In the genomic region with DNA sequence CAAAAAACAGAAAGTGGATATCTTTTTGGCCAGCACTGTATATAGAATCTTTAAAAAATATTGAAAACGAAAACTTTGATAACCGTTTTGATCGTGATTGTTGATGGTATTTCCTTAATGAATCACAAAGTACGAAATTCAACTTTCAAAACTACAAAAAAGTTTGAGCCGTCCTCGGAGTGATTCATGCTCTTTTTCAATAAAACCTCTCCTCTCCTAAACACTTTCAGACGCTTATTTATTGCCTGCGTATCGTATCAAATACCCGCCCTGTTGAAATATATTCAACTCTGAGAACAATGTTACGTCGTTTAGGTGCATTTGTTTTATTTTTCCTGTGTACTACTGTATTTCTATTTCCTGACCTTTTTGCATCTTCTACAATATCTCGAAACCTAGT, we compare ENCODE assay signal across 4 worm cellular contexts.
TF ChIP-seq lines count a peak whose summit lies in the region.

No protein-coding gene starts in this region.

TF ChIP-seq in whole organism, L2 larva, 48 proteins besides CTCF, POLR2A, EP300 and RAD21:
- TF ChIP-seq F13H6.1 (tag; optimal IDR thresholded peaks at IDR 0.05; lab: Kevin White, UChicago) = no peak
- no peak for TF ChIP-seq ztf-11 (tag; optimal IDR thresholded peaks at IDR 0.05; lab: Kevin White, UChicago)
- TF ChIP-seq nhr-21 (tag; optimal IDR thresholded peaks at IDR 0.05; lab: Kevin White, UChicago) = no peak
- peak; percentile 58 for TF ChIP-seq fos-1 (tag; optimal IDR thresholded peaks at IDR 0.05; lab: Kevin White, UChicago)

TF ChIP-seq in whole organism, L3 larva, 47 proteins besides CTCF, POLR2A, EP300 and RAD21:
- TF ChIP-seq elt-2 (tag; optimal IDR thresholded peaks at IDR 0.05; lab: Kevin White, UChicago) (peak; percentile 39), skn-1 (tag; optimal IDR thresholded peaks at IDR 0.05; lab: Kevin White, UChicago) (no peak), pqm-1 (tag; optimal IDR thresholded peaks at IDR 0.05; lab: Kevin White, UChicago) (peak; percentile 70)

TF ChIP-seq in whole organism, L4 larva, 104 proteins besides CTCF, POLR2A, EP300 and RAD21:
- TF ChIP-seq nhr-6 (tag; optimal IDR thresholded peaks at IDR 0.05; lab: Kevin White, UChicago) (peak; percentile 29), dve-1 (tag; optimal IDR thresholded peaks at IDR 0.05; lab: Kevin White, UChicago; ENCODE audit: insufficient read depth) (peak; percentile 42), mdl-1 (tag; optimal IDR thresholded peaks at IDR 0.05; lab: Kevin White, UChicago) (no peak), nhr-28 (tag; optimal IDR thresholded peaks at IDR 0.05; lab: Kevin White, UChicago) (peak; percentile 67), daf-16 (GFP tag; optimal IDR thresholded peaks at IDR 0.05; lab: Kevin White, UChicago) (no peak), daf-16 (tag; optimal IDR thresholded peaks at IDR 0.05; lab: Kevin White, UChicago) (peak; percentile 51), lin-15B (tag; optimal IDR thresholded peaks at IDR 0.05; lab: Kevin White, UChicago) (no peak), lin-1 (GFP tag; IDR thresholded peaks at IDR 0.05; lab: Robert Waterston, UW) (no peak), pqm-1 (tag; optimal IDR thresholded peaks at IDR 0.05; lab: Kevin White, UChicago) (peak; percentile 69)

TF ChIP-seq in whole organism, young adult, 124 proteins besides CTCF, POLR2A, EP300 and RAD21:
- no peak for TF ChIP-seq nhr-27 (tag; optimal IDR thresholded peaks at IDR 0.05; lab: Kevin White, UChicago)
- TF ChIP-seq nhr-80 (tag; optimal IDR thresholded peaks at IDR 0.05; lab: Kevin White, UChicago) = peak; percentile 69
